Fruit fly (Drosophila melanogaster) whole organism, embryonic: ENCODE data around the gene Or92a.

Experiments
- CG15514 ChIP-seq: fragments of 200-800 bp; sonication (Bioruptor generic); optimal IDR thresholded peaks from 3 replicates; lab custom pipeline; 2017; ENCODE audit warnings: missing biosample characterization, missing genetic modification characterization, mild to moderate bottlenecking, moderate library complexity, missing genetic modification reagents
- CG6654 ChIP-seq: fragments of 200-800 bp; sonication (Bioruptor generic); optimal IDR thresholded peaks from 2 replicates; lab custom pipeline; 2017; ENCODE audit warnings: missing biosample characterization, mild to moderate bottlenecking, missing genetic modification characterization
- CG6683 ChIP-seq: fragments of 200-800 bp; sonication (Bioruptor generic); optimal IDR thresholded peaks from 2 replicates; lab custom pipeline; 2017; ENCODE audit warnings: missing biosample characterization, mild to moderate bottlenecking, missing genetic modification characterization, missing genetic modification reagents
- Hsf ChIP-seq: fragments of 200-800 bp; sonication (Bioruptor generic); optimal IDR thresholded peaks from 3 replicates; lab custom pipeline; 2016; ENCODE audit warnings: missing biosample characterization, missing genetic modification characterization
- Rx ChIP-seq: fragments of 200-800 bp; sonication (Bioruptor generic); IDR thresholded peaks from 2 replicates; pipeline ENCODE4 v1.3.6; 2022; ENCODE audit warnings: missing biosample characterization, missing genetic modification characterization
- abd-A ChIP-seq: fragments of 200-800 bp; sonication (Bioruptor generic); optimal IDR thresholded peaks from 3 replicates; lab custom pipeline; 2019; ENCODE audit warnings: missing biosample characterization, mild to moderate bottlenecking, missing genetic modification characterization, moderate library complexity
- fru ChIP-seq: fragments of >200 bp; optimal IDR thresholded peaks from 2 replicates; lab custom pipeline; 2017
- lola ChIP-seq, 3 experiments: fragments of >200 bp in 2 of 3; fragments of 200-800 bp in 1 of 3; sonication (Bioruptor generic) in 1 of 3; optimal IDR thresholded peaks; 2 replicates each; lab custom pipeline; 2017 to 2019; ENCODE audit warnings: missing biosample characterization in 3 of 3, missing genetic modification characterization in 3 of 3, mild to moderate bottlenecking in 1 of 3, moderate library complexity in 1 of 3
- odd ChIP-seq: fragments of 200-800 bp; sonication (Bioruptor generic); optimal IDR thresholded peaks from 2 replicates; lab custom pipeline; 2017; ENCODE audit warnings: missing biosample characterization, mild to moderate bottlenecking, missing genetic modification characterization
- pan ChIP-seq, 4 experiments: fragments of >200 bp in 3 of 4; fragments of 200-800 bp in 1 of 4; sonication (Bioruptor generic) in 1 of 4; optimal IDR thresholded peaks in 3 of 4; IDR thresholded peaks in 1 of 4; 2 replicates each; pipeline versions ENCODE4 v1.3.6 to Lab custom; 2017 to 2022; ENCODE audit warnings: missing biosample characterization in 2 of 4, missing genetic modification characterization in 2 of 4, mixed read lengths in 1 of 4
- pb ChIP-seq: fragments of 200-800 bp; sonication (Bioruptor generic); optimal IDR thresholded peaks from 3 replicates; lab custom pipeline; 2016; ENCODE audit warnings: missing biosample characterization, missing genetic modification characterization
- slou ChIP-seq: fragments of 200-800 bp; sonication (Bioruptor generic); optimal IDR thresholded peaks from 3 replicates; lab custom pipeline; 2016; ENCODE audit warnings: missing biosample characterization, missing genetic modification characterization

- TF ChIP-seq CG15514 (GFP tag; lab: Kevin White, UChicago) (no peak), CG6683 (GFP tag; lab: Kevin White, UChicago) (no peak), Hsf (GFP tag; lab: Kevin White, UChicago) (no peak), pb (no peak), CG6654 (GFP tag; lab: Kevin White, UChicago) (no peak), slou (GFP tag; lab: Kevin White, UChicago) (no peak), odd (GFP tag; lab: Kevin White, UChicago) (no peak), pan (optimal IDR thresholded peaks at IDR 0.05; lab: Kevin White, UChicago) (no peak), pan (GFP tag; optimal IDR thresholded peaks at IDR 0.05 in 1 of 2, IDR thresholded peaks at IDR 0.05 in 1 of 2) (no peak), fru (lab: Kevin White, UChicago) (no peak), lola (GFP tag; optimal IDR thresholded peaks at IDR 0.05; lab: Kevin White, UChicago) (no peak), abd-A (tag; lab: Kevin White, UChicago) (no peak), Rx (GFP tag; lab: Robert Waterston, UW) (no peak)
These were observed 39.1 kb downstream of the Or92a start for dm6 chr3R:20543719-20544118.
